Worm (Caenorhabditis elegans) whole organism, midembryonic: ENCODE measurements around the gene cic-1.
A peak's percentile ranks its signal among the peaks of the same experiment; 100 is the strongest.

Experiments
- T22C8.4 ChIP-seq: fragments of 200-800 bp; sonication (Bioruptor generic); IDR thresholded peaks from 2 replicates; pipeline ENCODE4 v1.3.6; 2022; ENCODE audit warnings: missing genetic modification characterization, missing compliant biosample characterization
- klf-2 ChIP-seq: fragments of 200-800 bp; sonication (Bioruptor generic); conservative IDR thresholded peaks from 2 replicates; pipeline ENCODE4 v1.3.6; 2022; ENCODE audit warnings: missing genetic modification reagents, missing genetic modification characterization, missing compliant biosample characterization
- med-1 ChIP-seq: sonication (generic microtip); optimal IDR thresholded peaks from 2 replicates; lab custom pipeline; 2017; ENCODE audit warnings: missing genetic modification characterization, mild to moderate bottlenecking, missing compliant biosample characterization, antibody characterized with exemption, missing genetic modification reagents; ENCODE audit not compliant: insufficient read depth
- ref-1 ChIP-seq: fragments of 200-800 bp; sonication (Bioruptor generic); conservative IDR thresholded peaks from 2 replicates; pipeline ENCODE4 v1.3.6; 2022; ENCODE audit warnings: missing genetic modification reagents, missing genetic modification characterization, missing compliant biosample characterization
- tab-1 ChIP-seq: fragments of 200-800 bp; sonication (Bioruptor generic); IDR thresholded peaks from 2 replicates; pipeline ENCODE4 v1.3.6; 2022; ENCODE audit warnings: missing genetic modification characterization, missing compliant biosample characterization
- ztf-23 ChIP-seq: fragments of 200-800 bp; sonication (Bioruptor generic); IDR thresholded peaks from 2 replicates; pipeline ENCODE4 v1.3.6; 2022; ENCODE audit warnings: missing genetic modification reagents, missing genetic modification characterization, missing compliant biosample characterization

DNA sequence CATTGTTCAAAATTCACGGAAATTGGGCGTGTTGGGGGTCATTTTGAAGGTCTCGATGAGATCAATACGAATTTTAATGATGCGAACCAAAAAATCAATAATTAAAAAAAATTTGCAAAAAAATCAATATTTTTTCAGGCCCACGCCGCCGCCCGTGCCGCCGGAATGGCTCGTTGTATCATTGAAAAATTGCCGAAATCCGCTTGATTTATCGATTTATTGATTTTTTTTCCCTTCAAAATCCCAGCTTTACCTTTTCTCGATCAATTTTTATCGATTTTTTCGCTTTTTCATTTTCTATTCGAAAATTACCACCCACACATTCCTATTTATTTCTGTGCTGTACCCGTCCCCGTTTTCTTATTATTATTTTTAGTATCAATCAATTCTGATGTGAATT is 16.7 kb downstream of the cic-1 start:
- TF ChIP-seq klf-2 (GFP tag; lab: Robert Waterston, UW) = no peak
- TF ChIP-seq ztf-23 (GFP tag; lab: Robert Waterston, UW) = no peak
- TF ChIP-seq med-1 (GFP tag; lab: Kevin White, UChicago) = no peak
- TF ChIP-seq T22C8.4 (GFP tag; lab: Robert Waterston, UW) = peak; percentile 76
- TF ChIP-seq tab-1 (GFP tag; lab: Robert Waterston, UW) = no peak
- no peak for TF ChIP-seq ref-1 (GFP tag; lab: Robert Waterston, UW)
